Fruit fly (Drosophila melanogaster): ENCODE results near the gene prtp.
A peak's percentile ranks its signal among the peaks of the same experiment; 100 is the strongest.

The prtp gene

dm6 chrX:11683480-11683879 is 33.1 kb upstream of the prtp start:
- TF ChIP-seq CG9948 (tag; optimal IDR thresholded peaks at IDR 0.05) (no peak), Pif1A (GFP tag; optimal IDR thresholded peaks at IDR 0.05) (no peak), fd96Ca (GFP tag; IDR thresholded peaks at IDR 0.05) (peak; percentile 22; the same call in 1 of the 3 replicates), CG8301 (tag; optimal IDR thresholded peaks at IDR 0.05) (no peak), Pif1B (GFP tag; optimal IDR thresholded peaks at IDR 0.05) (no peak), gl (tag; optimal IDR thresholded peaks at IDR 0.05) (no peak), CG10348 (GFP tag; IDR thresholded peaks at IDR 0.05) (no peak), CG32121 (GFP tag; IDR thresholded peaks at IDR 0.05) (peak; percentile 36), CG13204 (GFP tag; optimal IDR thresholded peaks at IDR 0.05) (peak; percentile 97), CG15710 (tag; optimal IDR thresholded peaks at IDR 0.05) (no peak), CG14655 (GFP tag; optimal IDR thresholded peaks at IDR 0.05) (no peak), EcR (GFP tag; optimal IDR thresholded peaks at IDR 0.05) (peak; percentile 45), CG12605 (GFP tag; IDR thresholded peaks at IDR 0.05) (0 out of 2 replicates have a peak, but pooled peaks have one; percentile 21), D1 (tag; optimal IDR thresholded peaks at IDR 0.05) (no peak), CG34367 (tag; optimal IDR thresholded peaks at IDR 0.05) (no peak), Ets98B (GFP tag; IDR thresholded peaks at IDR 0.05) (peak; percentile 70), CG8159 (tag; optimal IDR thresholded peaks at IDR 0.05) (no peak), Snoo (tag; optimal IDR thresholded peaks at IDR 0.05) (peak; percentile 46), CG4496 (GFP tag; IDR thresholded peaks at IDR 0.05) (peak; percentile 55; the same call in 1 of the 3 replicates), CG17806 (tag; optimal IDR thresholded peaks at IDR 0.05) (no peak), rn (GFP tag; IDR thresholded peaks at IDR 0.05) (no peak)

dm6 chrX:11684462-11684861 is 32.1 kb upstream of the prtp start:
- TF ChIP-seq CG8301 (tag; optimal IDR thresholded peaks at IDR 0.05) (no peak), CG17806 (tag; optimal IDR thresholded peaks at IDR 0.05) (no peak), CG32121 (GFP tag; IDR thresholded peaks at IDR 0.05) (peak; percentile 43; the same call in 1 of the 2 replicates), CG12605 (GFP tag; IDR thresholded peaks at IDR 0.05) (peak; percentile 36; the same call in 1 of the 2 replicates), EcR (GFP tag; optimal IDR thresholded peaks at IDR 0.05) (peak; percentile 29), rn (GFP tag; IDR thresholded peaks at IDR 0.05) (no peak), Pif1A (GFP tag; optimal IDR thresholded peaks at IDR 0.05) (peak; percentile 50), CG34367 (tag; optimal IDR thresholded peaks at IDR 0.05) (peak; percentile 26), CG4496 (GFP tag; IDR thresholded peaks at IDR 0.05) (peak; percentile 43; the same call in 1 of the 3 replicates), CG13204 (GFP tag; optimal IDR thresholded peaks at IDR 0.05) (peak; percentile 60), CG10348 (GFP tag; IDR thresholded peaks at IDR 0.05) (no peak), gl (tag; optimal IDR thresholded peaks at IDR 0.05) (no peak), CG15710 (tag; optimal IDR thresholded peaks at IDR 0.05) (peak; percentile 26), CG14655 (GFP tag; optimal IDR thresholded peaks at IDR 0.05) (peak; percentile 39), CG8159 (tag; optimal IDR thresholded peaks at IDR 0.05) (peak; percentile 43), Snoo (tag; optimal IDR thresholded peaks at IDR 0.05) (peak; percentile 21), D1 (tag; optimal IDR thresholded peaks at IDR 0.05) (no peak), fd96Ca (GFP tag; IDR thresholded peaks at IDR 0.05) (peak; percentile 50; the same call in 1 of the 3 replicates), Ets98B (GFP tag; IDR thresholded peaks at IDR 0.05) (peak; percentile 5; the same call in 1 of the 2 replicates), CG9948 (tag; optimal IDR thresholded peaks at IDR 0.05) (peak; percentile 13), Pif1B (GFP tag; optimal IDR thresholded peaks at IDR 0.05) (no peak)

DNA sequence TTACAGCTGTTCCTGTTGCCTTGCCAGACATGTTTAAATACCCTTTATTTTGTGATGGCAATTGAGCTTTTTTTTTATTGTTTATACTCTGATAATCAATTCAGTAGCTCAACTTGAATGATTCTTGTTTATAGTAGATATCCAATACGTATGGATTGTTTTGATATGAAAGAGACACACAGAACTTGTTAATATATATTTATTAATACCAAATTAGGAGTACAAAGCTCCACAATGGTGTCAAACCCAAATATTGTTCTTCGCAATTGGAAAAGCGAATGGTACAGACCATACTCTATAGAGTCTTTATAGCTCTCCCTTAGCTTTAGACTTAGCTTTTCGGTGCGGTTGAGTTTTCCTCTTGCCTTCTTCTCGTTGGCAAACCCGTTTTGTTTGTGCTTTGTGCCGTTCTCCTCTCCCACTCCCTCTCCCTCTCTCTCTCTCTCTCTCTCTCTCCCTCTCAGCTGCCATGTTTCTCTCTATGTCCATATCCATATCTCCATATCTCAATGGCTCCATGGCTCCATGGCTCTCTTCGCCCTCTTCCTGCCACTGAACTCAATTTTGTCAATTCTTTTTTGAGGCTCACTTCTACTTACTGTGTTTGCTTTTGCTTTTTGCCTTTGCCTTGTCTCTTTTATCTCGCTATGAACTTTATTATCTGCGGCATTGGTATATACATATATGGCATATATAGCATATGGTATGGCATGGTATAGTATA is 30.5 kb upstream of the prtp start:
- TF ChIP-seq CG10348 (GFP tag; IDR thresholded peaks at IDR 0.05) (no peak), rn (GFP tag; IDR thresholded peaks at IDR 0.05) (no peak), CG4496 (GFP tag; IDR thresholded peaks at IDR 0.05) (no peak), CG34367 (tag; optimal IDR thresholded peaks at IDR 0.05) (peak; percentile 85), Ets98B (GFP tag; IDR thresholded peaks at IDR 0.05) (peak; percentile 66), EcR (GFP tag; optimal IDR thresholded peaks at IDR 0.05) (peak; percentile 93), CG15710 (tag; optimal IDR thresholded peaks at IDR 0.05) (peak; percentile 91), CG17806 (tag; optimal IDR thresholded peaks at IDR 0.05) (peak; percentile 86), Snoo (tag; optimal IDR thresholded peaks at IDR 0.05) (peak; percentile 60), CG9948 (tag; optimal IDR thresholded peaks at IDR 0.05) (peak; percentile 88), CG8301 (tag; optimal IDR thresholded peaks at IDR 0.05) (peak; percentile 78), CG14655 (GFP tag; optimal IDR thresholded peaks at IDR 0.05) (peak; percentile 87), gl (tag; optimal IDR thresholded peaks at IDR 0.05) (peak; percentile 51), fd96Ca (GFP tag; IDR thresholded peaks at IDR 0.05) (no peak), CG8159 (tag; optimal IDR thresholded peaks at IDR 0.05) (peak; percentile 89), CG32121 (GFP tag; IDR thresholded peaks at IDR 0.05) (peak; percentile 14; the same call in 1 of the 2 replicates), CG13204 (GFP tag; optimal IDR thresholded peaks at IDR 0.05) (peak; percentile 52), CG12605 (GFP tag; IDR thresholded peaks at IDR 0.05) (no peak), D1 (tag; optimal IDR thresholded peaks at IDR 0.05) (peak; percentile 70), Pif1A (GFP tag; optimal IDR thresholded peaks at IDR 0.05) (peak; percentile 72), Pif1B (GFP tag; optimal IDR thresholded peaks at IDR 0.05) (peak; percentile 38)

- TF ChIP-seq EcR (GFP tag; optimal IDR thresholded peaks at IDR 0.05) (peak; percentile 33), Pif1B (GFP tag; optimal IDR thresholded peaks at IDR 0.05) (no peak)
These were observed 29.9 kb upstream of the prtp start for dm6 chrX:11686675-11687074.

- TF ChIP-seq CG34367 (tag; optimal IDR thresholded peaks at IDR 0.05) (no peak), gl (tag; optimal IDR thresholded peaks at IDR 0.05) (no peak), CG32121 (GFP tag; IDR thresholded peaks at IDR 0.05) (no peak), CG14655 (GFP tag; optimal IDR thresholded peaks at IDR 0.05) (no peak), EcR (GFP tag; optimal IDR thresholded peaks at IDR 0.05) (peak; percentile 15)
These were observed 28.7 kb upstream of the prtp start for dm6 chrX:11687666-11688492.
